Fruit fly (Drosophila melanogaster) whole organism, embryonic: ENCODE results near the gene tho2.

Experiments
- CG10147 ChIP-seq: fragments of 200-800 bp; sonication (Bioruptor generic); optimal IDR thresholded peaks from 2 replicates; lab custom pipeline; 2019; ENCODE audit warnings: missing biosample characterization, mild to moderate bottlenecking, missing genetic modification characterization, moderate library complexity
- CG10274 ChIP-seq: fragments of 200-800 bp; sonication (Bioruptor generic); optimal IDR thresholded peaks from 3 replicates; lab custom pipeline; 2017; ENCODE audit warnings: missing biosample characterization, mild to moderate bottlenecking, missing genetic modification characterization
- CG11398 ChIP-seq: fragments of 200-800 bp; sonication (Bioruptor generic); optimal IDR thresholded peaks from 2 replicates; lab custom pipeline; 2016; ENCODE audit warnings: missing biosample characterization, missing genetic modification characterization
- CG11456 ChIP-seq: fragments of 200-800 bp; sonication (Bioruptor generic); IDR thresholded peaks from 3 replicates; pipeline ENCODE4 v1.3.6; 2022; ENCODE audit warnings: missing biosample characterization, missing genetic modification characterization
- CG12236 ChIP-seq: fragments of 200-800 bp; sonication (Bioruptor generic); optimal IDR thresholded peaks from 2 replicates; lab custom pipeline; 2016; ENCODE audit warnings: missing biosample characterization, missing genetic modification characterization
- CG12744 ChIP-seq: fragments of 200-800 bp; sonication (Bioruptor generic); optimal IDR thresholded peaks from 2 replicates; lab custom pipeline; 2016; ENCODE audit warnings: missing biosample characterization, missing genetic modification characterization
- CG13424 ChIP-seq: fragments of 200-800 bp; sonication (Bioruptor generic); optimal IDR thresholded peaks from 2 replicates; lab custom pipeline; 2019; ENCODE audit warnings: missing biosample characterization, mild to moderate bottlenecking, missing genetic modification characterization, moderate library complexity
- CG15601 ChIP-seq: fragments of 200-800 bp; sonication (Bioruptor generic); optimal IDR thresholded peaks from 3 replicates; lab custom pipeline; 2019; ENCODE audit warnings: missing biosample characterization, mild to moderate bottlenecking, missing genetic modification characterization, moderate library complexity
- CG1647 ChIP-seq: fragments of 200-800 bp; sonication (Bioruptor generic); optimal IDR thresholded peaks from 3 replicates; lab custom pipeline; 2016; ENCODE audit warnings: missing biosample characterization, missing genetic modification characterization
- CG18262 ChIP-seq: fragments of 200-800 bp; optimal IDR thresholded peaks from 3 replicates; lab custom pipeline; 2019; ENCODE audit warnings: missing biosample characterization, mild to moderate bottlenecking, missing genetic modification characterization, moderate library complexity
- CG31365 ChIP-seq: fragments of 200-800 bp; sonication (Bioruptor generic); optimal IDR thresholded peaks from 2 replicates; lab custom pipeline; 2018; ENCODE audit warnings: missing biosample characterization, mild to moderate bottlenecking, missing genetic modification characterization
- CG3726 ChIP-seq: fragments of 200-800 bp; sonication (Bioruptor generic); IDR thresholded peaks from 3 replicates; pipeline ENCODE4, ENCODE4 v1.3.6; 2022; ENCODE audit warnings: missing biosample characterization, missing genetic modification characterization
- CG3847 ChIP-seq: fragments of 200-800 bp; sonication (Bioruptor generic); IDR thresholded peaks from 2 replicates; pipeline ENCODE4 v1.3.6; 2022; ENCODE audit warnings: missing biosample characterization, missing genetic modification characterization
- CG4707 ChIP-seq: fragments of 200-800 bp; sonication (Bioruptor generic); optimal IDR thresholded peaks from 2 replicates; lab custom pipeline; 2018; ENCODE audit warnings: missing biosample characterization, mild to moderate bottlenecking, missing genetic modification characterization, moderate library complexity
- CG6813 ChIP-seq: fragments of 200-800 bp; sonication (Bioruptor generic); optimal IDR thresholded peaks from 2 replicates; lab custom pipeline; 2017; ENCODE audit warnings: missing biosample characterization, missing genetic modification characterization, mild to moderate bottlenecking, moderate library complexity, missing genetic modification reagents
- CG7786 ChIP-seq: fragments of 200-800 bp; sonication (Bioruptor generic); optimal IDR thresholded peaks from 2 replicates; lab custom pipeline; 2016; ENCODE audit warnings: missing biosample characterization, missing genetic modification characterization
- CG7839 ChIP-seq: fragments of 200-800 bp; sonication (Bioruptor generic); optimal IDR thresholded peaks from 3 replicates; lab custom pipeline; 2018; ENCODE audit warnings: missing biosample characterization, mild to moderate bottlenecking, missing genetic modification characterization, moderate library complexity
- CG8388 ChIP-seq: fragments of 200-800 bp; sonication (Bioruptor generic); optimal IDR thresholded peaks from 2 replicates; lab custom pipeline; 2019; ENCODE audit warnings: missing biosample characterization, mild to moderate bottlenecking, missing genetic modification characterization, moderate library complexity
- CHES-1-like ChIP-seq: fragments of 200-800 bp; sonication (Bioruptor generic); optimal IDR thresholded peaks from 2 replicates; lab custom pipeline; 2016; ENCODE audit warnings: missing biosample characterization, missing genetic modification characterization
- D ChIP-seq, 2 experiments: fragments of 200-800 bp in 1 of 2; fragments of >200 bp in 1 of 2; sonication (Bioruptor generic) in 1 of 2; optimal IDR thresholded peaks; 2 replicates in 1 of 2; 3 replicates in 1 of 2; lab custom pipeline; 2017; ENCODE audit warnings: mild to moderate bottlenecking in 1 of 2, missing biosample characterization in 1 of 2, missing genetic modification characterization in 1 of 2, missing genetic modification reagents in 1 of 2
- Drgx ChIP-seq: fragments of 200-800 bp; sonication (Bioruptor generic); IDR thresholded peaks from 2 replicates; pipeline ENCODE4 v1.3.6; 2022; ENCODE audit warnings: missing biosample characterization, missing genetic modification characterization
- ERR ChIP-seq: fragments of 200-800 bp; sonication (Bioruptor generic); optimal IDR thresholded peaks from 2 replicates; lab custom pipeline; 2016; ENCODE audit warnings: missing biosample characterization, missing genetic modification characterization
- HLHmδ ChIP-seq: fragments of 200-800 bp; sonication (Bioruptor generic); optimal IDR thresholded peaks from 2 replicates; lab custom pipeline; 2018; ENCODE audit warnings: missing biosample characterization, mild to moderate bottlenecking, missing genetic modification characterization, moderate library complexity
- Nf-YC ChIP-seq: fragments of 200-800 bp; optimal IDR thresholded peaks from 3 replicates; lab custom pipeline; 2019; ENCODE audit warnings: missing biosample characterization, mild to moderate bottlenecking, missing genetic modification characterization, moderate library complexity
- Pdp1 ChIP-seq, 2 experiments: fragments of 200-800 bp; sonication (Bioruptor generic); optimal IDR thresholded peaks; 3 replicates each; lab custom pipeline; 2016; ENCODE audit warnings: missing biosample characterization in 2 of 2, missing genetic modification characterization in 2 of 2, mild to moderate bottlenecking in 1 of 2, moderate library complexity in 1 of 2
- Rx ChIP-seq: fragments of 200-800 bp; sonication (Bioruptor generic); IDR thresholded peaks from 2 replicates; pipeline ENCODE4 v1.3.6; 2022; ENCODE audit warnings: missing biosample characterization, missing genetic modification characterization
- Ssrp ChIP-seq: fragments of 200-800 bp; sonication (Bioruptor generic); optimal IDR thresholded peaks from 2 replicates; lab custom pipeline; 2018; ENCODE audit warnings: missing biosample characterization, mild to moderate bottlenecking, missing genetic modification characterization, moderate library complexity
- Taf1 ChIP-seq: fragments of 200-800 bp; sonication (Bioruptor generic); IDR thresholded peaks from 2 replicates; pipeline ENCODE4 v1.3.6; 2022; ENCODE audit warnings: missing biosample characterization, missing genetic modification characterization
- Trl ChIP-seq, 3 experiments: fragments of >200 bp in 2 of 3; fragments of 200-800 bp in 1 of 3; sonication (Bioruptor generic) in 1 of 3; optimal IDR thresholded peaks; 2 replicates in 1 of 3; 3 replicates in 2 of 3; lab custom pipeline; 2016 to 2017; ENCODE audit warnings: missing biosample characterization in 1 of 3, missing genetic modification characterization in 1 of 3
- ab ChIP-seq: fragments of 200-800 bp; sonication (Bioruptor generic); optimal IDR thresholded peaks from 2 replicates; lab custom pipeline; 2016; ENCODE audit warnings: missing biosample characterization, missing genetic modification characterization
- ap ChIP-seq: fragments of 200-800 bp; sonication (Bioruptor generic); IDR thresholded peaks from 2 replicates; pipeline ENCODE4 v1.3.6; 2022; ENCODE audit warnings: missing biosample characterization, missing genetic modification characterization
- caup ChIP-seq: fragments of 200-800 bp; sonication (Bioruptor generic); optimal IDR thresholded peaks from 3 replicates; lab custom pipeline; 2017; ENCODE audit warnings: missing biosample characterization, mild to moderate bottlenecking, missing genetic modification characterization, moderate library complexity; ENCODE audit not compliant: severe bottlenecking
- crol ChIP-seq: fragments of 200-800 bp; sonication (Bioruptor generic); IDR thresholded peaks from 2 replicates; pipeline ENCODE4 v1.3.6; 2022; ENCODE audit warnings: missing biosample characterization, missing genetic modification characterization
- dan ChIP-seq: fragments of 200-800 bp; sonication (Bioruptor generic); IDR thresholded peaks from 2 replicates; pipeline ENCODE4 v1.3.6; 2022; ENCODE audit warnings: missing biosample characterization, missing genetic modification characterization
- dpn ChIP-seq, 2 experiments: fragments of 200-800 bp; sonication (Bioruptor generic); optimal IDR thresholded peaks; 3 replicates each; lab custom pipeline; 2016; ENCODE audit warnings: missing biosample characterization in 2 of 2, missing genetic modification characterization in 2 of 2
- fd102C ChIP-seq: fragments of 200-800 bp; sonication (Bioruptor generic); optimal IDR thresholded peaks from 2 replicates; lab custom pipeline; 2018; ENCODE audit warnings: missing biosample characterization, mild to moderate bottlenecking, missing genetic modification characterization, moderate library complexity
- grn ChIP-seq: fragments of 200-800 bp; sonication (Bioruptor generic); optimal IDR thresholded peaks from 3 replicates; lab custom pipeline; 2017; ENCODE audit warnings: missing biosample characterization, missing genetic modification characterization
- gsb ChIP-seq: fragments of 200-800 bp; sonication (Bioruptor generic); IDR thresholded peaks from 2 replicates; pipeline ENCODE4 v1.3.6; 2022; ENCODE audit warnings: missing biosample characterization, missing genetic modification characterization
- mam ChIP-seq: fragments of 200-800 bp; sonication (Bioruptor generic); optimal IDR thresholded peaks from 3 replicates; lab custom pipeline; 2016; ENCODE audit warnings: missing biosample characterization, missing genetic modification characterization
- nerfin-1 ChIP-seq: fragments of 200-800 bp; sonication (Bioruptor generic); optimal IDR thresholded peaks from 3 replicates; lab custom pipeline; 2019; ENCODE audit warnings: missing biosample characterization, mild to moderate bottlenecking, missing genetic modification characterization, moderate library complexity
- odd ChIP-seq: fragments of 200-800 bp; sonication (Bioruptor generic); optimal IDR thresholded peaks from 2 replicates; lab custom pipeline; 2017; ENCODE audit warnings: missing biosample characterization, mild to moderate bottlenecking, missing genetic modification characterization
- shn ChIP-seq: fragments of 200-800 bp; sonication (Bioruptor generic); optimal IDR thresholded peaks from 3 replicates; lab custom pipeline; 2016; ENCODE audit warnings: missing biosample characterization, missing genetic modification characterization
- slou ChIP-seq: fragments of 200-800 bp; sonication (Bioruptor generic); optimal IDR thresholded peaks from 3 replicates; lab custom pipeline; 2016; ENCODE audit warnings: missing biosample characterization, missing genetic modification characterization
- tin ChIP-seq: fragments of 200-800 bp; sonication (Bioruptor generic); optimal IDR thresholded peaks from 3 replicates; lab custom pipeline; 2016; ENCODE audit warnings: missing biosample characterization, missing genetic modification characterization
- toy ChIP-seq: fragments of 200-800 bp; sonication (Bioruptor generic); IDR thresholded peaks from 2 replicates; pipeline ENCODE4 v1.3.6; 2022; ENCODE audit warnings: missing biosample characterization, missing genetic modification characterization
- trem ChIP-seq: fragments of 200-800 bp; optimal IDR thresholded peaks from 3 replicates; lab custom pipeline; 2019; ENCODE audit warnings: missing biosample characterization, mild to moderate bottlenecking, missing genetic modification characterization, moderate library complexity
- tx ChIP-seq: fragments of 200-800 bp; sonication (Bioruptor generic); optimal IDR thresholded peaks from 2 replicates; lab custom pipeline; 2016; ENCODE audit warnings: missing biosample characterization, missing genetic modification characterization
- vvl ChIP-seq: fragments of 200-800 bp; sonication (Bioruptor generic); IDR thresholded peaks from 2 replicates; pipeline ENCODE4 v1.3.6; 2022; ENCODE audit warnings: missing biosample characterization, missing genetic modification characterization
- wek ChIP-seq: fragments of 200-800 bp; sonication (Bioruptor generic); optimal IDR thresholded peaks from 3 replicates; lab custom pipeline; 2018; ENCODE audit warnings: missing biosample characterization, mild to moderate bottlenecking, missing genetic modification characterization, moderate library complexity

tho2 gene

dm6 chr2L:2177312-2177968, 32.5 kb upstream of the tho2 start (continued):
- peak; percentile 37 for TF ChIP-seq CG18262 (tag; lab: Kevin White, UChicago)
- peak; percentile 25 for TF ChIP-seq CG10274 (GFP tag; lab: Kevin White, UChicago)
- TF ChIP-seq shn (GFP tag; lab: Kevin White, UChicago), result peak; percentile 73
- TF ChIP-seq wek (GFP tag; lab: Kevin White, UChicago), result peak; percentile 6
- no peak for TF ChIP-seq trem (tag; lab: Kevin White, UChicago)
- peak; percentile 30 for TF ChIP-seq slou
- peak; percentile 32 for TF ChIP-seq caup (GFP tag; lab: Kevin White, UChicago)
- TF ChIP-seq gsb (GFP tag; lab: Robert Waterston, UW), result no peak
- TF ChIP-seq CG7839 (tag; lab: Kevin White, UChicago), result peak; percentile 46
- peak; percentile 54 for TF ChIP-seq CG7786 (GFP tag; lab: Kevin White, UChicago)
- peak; percentile 47 to 59 for TF ChIP-seq Pdp1 (GFP tag; optimal IDR thresholded peaks at IDR 0.05; lab: Kevin White, UChicago)
- TF ChIP-seq Rx (GFP tag; lab: Robert Waterston, UW), result no peak
- no peak for TF ChIP-seq CG11398 (GFP tag; lab: Kevin White, UChicago)
- peak; percentile 49 for TF ChIP-seq CHES-1-like
- TF ChIP-seq vvl, result peak; percentile 66
- TF ChIP-seq CG10147 (GFP tag; lab: Kevin White, UChicago), result no peak
- TF ChIP-seq tx, result peak; percentile 21
- peak; percentile 18 for TF ChIP-seq CG12744 (GFP tag; lab: Kevin White, UChicago)
- no peak for TF ChIP-seq Trl (optimal IDR thresholded peaks at IDR 0.05; lab: Kevin White, UChicago)
- peak; percentile 41 for TF ChIP-seq Trl (GFP tag; optimal IDR thresholded peaks at IDR 0.05; lab: Kevin White, UChicago)
- TF ChIP-seq Taf1 (GFP tag; lab: Robert Waterston, UW), result peak; percentile 45; the same call in 1 of the 2 replicates
- 0 out of 2 replicates have a peak, but pooled peaks have one; percentile 29 for TF ChIP-seq CG3847 (GFP tag; lab: Robert Waterston, UW)
- no peak for TF ChIP-seq ap (GFP tag; lab: Robert Waterston, UW)
- TF ChIP-seq Nf-YC (tag; lab: Kevin White, UChicago), result no peak
- TF ChIP-seq CG13424 (tag; lab: Kevin White, UChicago), result peak; percentile 20
- TF ChIP-seq odd (GFP tag; lab: Kevin White, UChicago), result no peak
- no peak for TF ChIP-seq HLHmδ (GFP tag; lab: Kevin White, UChicago)
- no peak for TF ChIP-seq toy (GFP tag; lab: Robert Waterston, UW)
- TF ChIP-seq ERR, result no peak
- TF ChIP-seq CG4707 (GFP tag; lab: Kevin White, UChicago), result peak; percentile 77
- TF ChIP-seq ab (GFP tag; lab: Kevin White, UChicago), result peak; percentile 54
- no peak for TF ChIP-seq tin (GFP tag; lab: Kevin White, UChicago)
- TF ChIP-seq CG6813 (GFP tag; lab: Kevin White, UChicago), result peak; percentile 50
- TF ChIP-seq fd102C, result no peak
- no peak for TF ChIP-seq CG15601 (tag; lab: Kevin White, UChicago)
- TF ChIP-seq CG3726 (GFP tag; lab: Robert Waterston, UW), result 0 out of 3 replicates have a peak, but pooled peaks have one; percentile 8
- TF ChIP-seq Ssrp (tag; lab: Kevin White, UChicago), result peak; percentile 11
- TF ChIP-seq D (optimal IDR thresholded peaks at IDR 0.05; lab: Kevin White, UChicago), result no peak
- TF ChIP-seq D (GFP tag; optimal IDR thresholded peaks at IDR 0.05; lab: Kevin White, UChicago), result peak; percentile 42
- peak; percentile 1 for TF ChIP-seq CG12236 (GFP tag; lab: Kevin White, UChicago)
- TF ChIP-seq dpn (GFP tag; optimal IDR thresholded peaks at IDR 0.05; lab: Kevin White, UChicago), result peak; percentile 30 to 42
- no peak for TF ChIP-seq Drgx (GFP tag; lab: Robert Waterston, UW)
- TF ChIP-seq nerfin-1 (tag; lab: Kevin White, UChicago), result no peak
- TF ChIP-seq CG1647 (GFP tag; lab: Kevin White, UChicago), result peak; percentile 59
- peak; percentile 50 for TF ChIP-seq mam (GFP tag; lab: Kevin White, UChicago)
- 0 out of 3 replicates have a peak, but pooled peaks have one; percentile 60 for TF ChIP-seq CG11456 (GFP tag; lab: Robert Waterston, UW)
- TF ChIP-seq CG8388 (GFP tag; lab: Kevin White, UChicago), result peak; percentile 31
- no peak for TF ChIP-seq dan
- TF ChIP-seq crol (GFP tag; lab: Robert Waterston, UW), result no peak
- TF ChIP-seq grn, result peak; percentile 63
- no peak for TF ChIP-seq CG31365 (tag; lab: Kevin White, UChicago)
